Worm (Caenorhabditis elegans): ENCODE measurements around the gene hen-1.

The hen-1 gene

DNA sequence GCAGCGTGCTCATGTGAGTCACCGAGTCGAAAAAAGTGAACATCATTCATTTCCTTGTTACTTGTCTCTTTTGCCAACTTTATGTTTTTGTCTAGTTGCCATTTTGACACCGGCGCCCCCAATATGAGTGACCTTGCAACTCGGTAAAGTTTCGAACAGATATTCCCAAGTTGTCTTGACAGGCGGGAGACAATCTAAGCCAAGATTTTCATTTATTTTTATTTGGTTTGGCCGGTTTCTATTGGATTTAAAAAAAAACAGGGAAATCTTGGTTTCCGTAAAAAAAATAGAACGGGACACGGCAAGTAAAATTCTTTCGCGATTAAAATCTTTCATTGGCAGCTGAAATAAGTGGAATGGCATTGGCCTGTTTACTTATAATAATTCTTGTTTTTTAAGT, 14.4 kb upstream of the hen-1 start:
- no peak for TF ChIP-seq elt-2 (tag; optimal IDR thresholded peaks at IDR 0.05)
- no peak for TF ChIP-seq unc-86 (tag; optimal IDR thresholded peaks at IDR 0.05)
- TF ChIP-seq ceh-24 (tag; optimal IDR thresholded peaks at IDR 0.05): no peak
- TF ChIP-seq ceh-18 (tag; optimal IDR thresholded peaks at IDR 0.05): no peak
- no peak for TF ChIP-seq eyg-1 (tag; optimal IDR thresholded peaks at IDR 0.05)
- no peak for TF ChIP-seq che-1 (tag; optimal IDR thresholded peaks at IDR 0.05)
- TF ChIP-seq lim-6 (tag; optimal IDR thresholded peaks at IDR 0.05): no peak
- TF ChIP-seq ceh-22 (tag; optimal IDR thresholded peaks at IDR 0.05): no peak
- TF ChIP-seq nhr-232 (tag; optimal IDR thresholded peaks at IDR 0.05): no peak
- no peak for TF ChIP-seq fax-1 (tag; optimal IDR thresholded peaks at IDR 0.05)
- no peak for TF ChIP-seq pros-1 (tag; optimal IDR thresholded peaks at IDR 0.05)
- no peak for TF ChIP-seq pha-4 (tag; optimal IDR thresholded peaks at IDR 0.05)
- no peak for TF ChIP-seq syd-9 (tag; optimal IDR thresholded peaks at IDR 0.05)
- TF ChIP-seq ceh-48 (tag; optimal IDR thresholded peaks at IDR 0.05): no peak

- TF ChIP-seq ceh-22 (tag; optimal IDR thresholded peaks at IDR 0.05) (no peak), tbx-7 (tag; optimal IDR thresholded peaks at IDR 0.05) (no peak), pqm-1 (tag; optimal IDR thresholded peaks at IDR 0.05) (no peak), unc-55 (GFP tag; optimal IDR thresholded peaks at IDR 0.05) (no peak), ceh-2 (tag; optimal IDR thresholded peaks at IDR 0.05) (no peak), ceh-24 (tag; optimal IDR thresholded peaks at IDR 0.05) (no peak), lim-6 (tag; optimal IDR thresholded peaks at IDR 0.05) (no peak)
These were observed 12.7 kb upstream of the hen-1 start for ce11 chrX:7129460-7129859.

ce11 chrX:7128615-7129014, 11.8 kb upstream of the hen-1 start:
- TF ChIP-seq ceh-18 (tag; optimal IDR thresholded peaks at IDR 0.05) (no peak), unc-42 (tag; optimal IDR thresholded peaks at IDR 0.05) (no peak), elt-4 (tag; optimal IDR thresholded peaks at IDR 0.05) (no peak), ceh-22 (tag; optimal IDR thresholded peaks at IDR 0.05) (no peak), C38D4.7 (GFP tag; optimal IDR thresholded peaks at IDR 0.05) (no peak), eyg-1 (tag; optimal IDR thresholded peaks at IDR 0.05) (no peak), ahr-1 (tag; optimal IDR thresholded peaks at IDR 0.05) (no peak), ref-2 (tag; optimal IDR thresholded peaks at IDR 0.05) (no peak), ceh-45 (GFP tag; IDR thresholded peaks at IDR 0.05) (no peak), pat-9 (tag; optimal IDR thresholded peaks at IDR 0.05) (no peak), lin-11 (tag; optimal IDR thresholded peaks at IDR 0.05) (no peak), C08G9.2 (tag; optimal IDR thresholded peaks at IDR 0.05) (no peak), ceh-30 (tag; optimal IDR thresholded peaks at IDR 0.05) (no peak)

ce11 chrX:7126348-7126747, 9.6 kb upstream of the hen-1 start, which contains the start of gene ist-1:
Gene ist-1 (plus strand): TSS chrX:7126648.
- TF ChIP-seq syd-9 (tag; optimal IDR thresholded peaks at IDR 0.05) (no peak), mec-3 (tag; optimal IDR thresholded peaks at IDR 0.05; ENCODE audit: borderline replicate concordance) (no peak), nfya-1 (tag; optimal IDR thresholded peaks at IDR 0.05) (no peak), K09A11.1 (tag; optimal IDR thresholded peaks at IDR 0.05; ENCODE audit: insufficient read depth) (no peak), odd-2 (tag; optimal IDR thresholded peaks at IDR 0.05) (no peak), pag-3 (tag; optimal IDR thresholded peaks at IDR 0.05; ENCODE audit: borderline replicate concordance) (no peak), unc-55 (GFP tag; optimal IDR thresholded peaks at IDR 0.05) (no peak), dve-1 (tag; optimal IDR thresholded peaks at IDR 0.05) (no peak), pha-2 (tag; optimal IDR thresholded peaks at IDR 0.05) (no peak), pros-1 (tag; optimal IDR thresholded peaks at IDR 0.05) (no peak), F13H6.1 (tag; optimal IDR thresholded peaks at IDR 0.05) (no peak), zip-5 (tag; optimal IDR thresholded peaks at IDR 0.05) (no peak), elt-4 (tag; optimal IDR thresholded peaks at IDR 0.05) (no peak), fkh-10 (GFP tag; optimal IDR thresholded peaks at IDR 0.05) (no peak), ceh-9 (tag; optimal IDR thresholded peaks at IDR 0.05) (no peak), C38D4.7 (GFP tag; optimal IDR thresholded peaks at IDR 0.05) (no peak), gmeb-2 (tag; optimal IDR thresholded peaks at IDR 0.05) (no peak)

Data from whole organism, late embryonic.